Worm (Caenorhabditis elegans): ENCODE data around the gene tsp-21.

- TF ChIP-seq unc-39 (tag; optimal IDR thresholded peaks at IDR 0.05) (no peak), zip-8 (tag; optimal IDR thresholded peaks at IDR 0.05) (no peak), M03D4.4 (tag; optimal IDR thresholded peaks at IDR 0.05) (no peak), unc-62 (GFP tag; optimal IDR thresholded peaks at IDR 0.05) (no peak), nhr-2 (tag; optimal IDR thresholded peaks at IDR 0.05) (no peak), lin-32 (GFP tag; optimal IDR thresholded peaks at IDR 0.05) (no peak), nhr-237 (tag; optimal IDR thresholded peaks at IDR 0.05) (no peak), ceh-83 (GFP tag; optimal IDR thresholded peaks at IDR 0.05) (no peak), bed-3 (GFP tag; optimal IDR thresholded peaks at IDR 0.05) (no peak), elt-1 (tag; optimal IDR thresholded peaks at IDR 0.05; ENCODE audit: borderline replicate concordance, insufficient read depth) (no peak)
Observed at ce11 chrX:9927993-9928392, 4.2 kb upstream of the tsp-21 start.
